Worm (Caenorhabditis elegans) whole organism, early embryonic: Measurements from ENCODE around the gene rpi-1.

ENCODE experiments used
- B0310.2 ChIP-seq: sonication (generic microtip); optimal IDR thresholded peaks from 2 replicates; lab custom pipeline; 2016; ENCODE audit warnings: mild to moderate bottlenecking, missing genetic modification characterization, missing compliant biosample characterization
- F13C5.2 ChIP-seq: sonication (generic microtip); optimal IDR thresholded peaks from 2 replicates; lab custom pipeline; 2017; ENCODE audit warnings: mild to moderate bottlenecking, missing genetic modification characterization, inconsistent platforms, missing compliant biosample characterization
- ama-1 ChIP-seq: fragments of 150-350 bp; optimal IDR thresholded peaks from 2 replicates; lab custom pipeline; 2014
- ceh-13 ChIP-seq: fragments of 200-800 bp; sonication (Bioruptor generic); optimal IDR thresholded peaks from 2 replicates; lab custom pipeline; 2018; ENCODE audit warnings: mild to moderate bottlenecking, missing genetic modification characterization, missing compliant biosample characterization
- ceh-36 ChIP-seq: sonication (generic microtip); optimal IDR thresholded peaks from 2 replicates; lab custom pipeline; 2016; ENCODE audit warnings: missing genetic modification characterization, inconsistent platforms, missing compliant biosample characterization
- ets-7 ChIP-seq: sonication (generic microtip); optimal IDR thresholded peaks from 2 replicates; lab custom pipeline; 2016; ENCODE audit warnings: missing genotype, missing genetic modification characterization, missing compliant biosample characterization
- flt-1 ChIP-seq: fragments of 200-800 bp; sonication (Bioruptor generic); IDR thresholded peaks from 2 replicates; pipeline ENCODE4 v1.3.6; 2022; ENCODE audit warnings: missing genetic modification characterization, missing compliant biosample characterization
- hmbx-1 ChIP-seq: sonication (generic microtip); optimal IDR thresholded peaks from 2 replicates; lab custom pipeline; 2016; ENCODE audit warnings: mild to moderate bottlenecking, missing genetic modification characterization, missing compliant biosample characterization
- hmg-4 ChIP-seq: fragments of 200-800 bp; sonication (Bioruptor generic); optimal IDR thresholded peaks from 2 replicates; lab custom pipeline; 2018; ENCODE audit warnings: mild to moderate bottlenecking, missing genetic modification characterization, missing compliant biosample characterization
- sea-1 ChIP-seq: fragments of 200-800 bp; sonication (Bioruptor generic); conservative IDR thresholded peaks from 2 replicates; pipeline ENCODE4 v1.3.6; 2022; ENCODE audit warnings: missing genetic modification characterization, missing compliant biosample characterization
- tbx-11 ChIP-seq: fragments of 200-800 bp; sonication (Bioruptor generic); IDR thresholded peaks from 2 replicates; pipeline ENCODE4 v1.3.6; 2022; ENCODE audit warnings: missing genetic modification characterization, missing compliant biosample characterization
- tbx-37 ChIP-seq: fragments of 200-800 bp; sonication (Bioruptor generic); conservative IDR thresholded peaks from 2 replicates; pipeline ENCODE4 v1.3.6; 2022; ENCODE audit warnings: missing genetic modification reagents, missing genetic modification characterization, missing compliant biosample characterization
- tra-4 ChIP-seq: sonication (generic microtip); optimal IDR thresholded peaks from 2 replicates; lab custom pipeline; 2017; ENCODE audit warnings: missing genetic modification characterization, missing compliant biosample characterization

DNA sequence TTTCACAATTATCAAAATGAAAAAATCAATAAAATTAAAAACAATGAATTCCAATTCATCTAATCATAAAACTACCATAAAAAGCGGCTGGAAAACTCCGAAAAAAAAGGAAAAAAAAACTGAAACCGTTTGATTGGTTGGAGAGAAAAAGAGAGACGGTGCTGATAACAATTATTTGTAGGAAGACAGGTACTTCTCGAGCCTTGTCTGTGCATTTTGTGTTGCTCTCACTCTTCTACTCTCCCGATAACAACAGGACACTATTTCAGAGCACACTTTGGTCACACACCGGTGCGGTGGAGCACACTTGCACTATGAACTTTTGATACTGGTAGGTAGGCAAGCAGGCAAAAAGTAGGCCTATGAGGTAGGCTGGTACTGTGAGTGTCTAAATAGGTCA lies 5.7 kb downstream of the rpi-1 start:
- no peak for TF ChIP-seq ama-1 (lab: Kevin White, UChicago)
- TF ChIP-seq tbx-11 (GFP tag; lab: Robert Waterston, UW) = no peak
- TF ChIP-seq hmg-4 = no peak
- no peak for TF ChIP-seq ceh-13 (GFP tag; lab: Kevin White, UChicago)
- TF ChIP-seq F13C5.2 (tag; lab: Kevin White, UChicago) = no peak
- TF ChIP-seq ceh-36 = no peak
- TF ChIP-seq flt-1 = no peak
- no peak for TF ChIP-seq ets-7 (tag; lab: Kevin White, UChicago)
- TF ChIP-seq B0310.2 = no peak
- TF ChIP-seq sea-1 (GFP tag; lab: Robert Waterston, UW) = no peak
- no peak for TF ChIP-seq hmbx-1 (tag; lab: Kevin White, UChicago)
- TF ChIP-seq tra-4 (tag; lab: Kevin White, UChicago) = no peak
- TF ChIP-seq tbx-37 (GFP tag; lab: Robert Waterston, UW) = no peak
